Worm (Caenorhabditis elegans) whole organism, early embryonic: ENCODE data around the gene H41C03.1.
"Not testable (repeated sequence)": the region's sequence is repeated elsewhere in the genome, so short reads cannot be mapped to it uniquely, and the experiment has no call there.

Experiments used
- B0310.2 ChIP-seq: sonication (generic microtip); optimal IDR thresholded peaks from 2 replicates; lab custom pipeline; 2016; ENCODE audit warnings: mild to moderate bottlenecking, missing genetic modification characterization, missing compliant biosample characterization
- F13C5.2 ChIP-seq: sonication (generic microtip); optimal IDR thresholded peaks from 2 replicates; lab custom pipeline; 2017; ENCODE audit warnings: mild to moderate bottlenecking, missing genetic modification characterization, inconsistent platforms, missing compliant biosample characterization
- aly-1 ChIP-seq: sonication (generic microtip); optimal IDR thresholded peaks from 2 replicates; lab custom pipeline; 2016; ENCODE audit warnings: missing genetic modification characterization, missing compliant biosample characterization
- ama-1 ChIP-seq: fragments of 150-350 bp; optimal IDR thresholded peaks from 2 replicates; lab custom pipeline; 2014
- ceh-13 ChIP-seq: fragments of 200-800 bp; sonication (Bioruptor generic); optimal IDR thresholded peaks from 2 replicates; lab custom pipeline; 2018; ENCODE audit warnings: mild to moderate bottlenecking, missing genetic modification characterization, missing compliant biosample characterization
- ceh-36 ChIP-seq: sonication (generic microtip); optimal IDR thresholded peaks from 2 replicates; lab custom pipeline; 2016; ENCODE audit warnings: missing genetic modification characterization, inconsistent platforms, missing compliant biosample characterization
- ets-7 ChIP-seq: sonication (generic microtip); optimal IDR thresholded peaks from 2 replicates; lab custom pipeline; 2016; ENCODE audit warnings: missing genotype, missing genetic modification characterization, missing compliant biosample characterization
- flt-1 ChIP-seq: fragments of 200-800 bp; sonication (Bioruptor generic); IDR thresholded peaks from 2 replicates; pipeline ENCODE4 v1.3.6; 2022; ENCODE audit warnings: missing genetic modification characterization, missing compliant biosample characterization
- hmbx-1 ChIP-seq: sonication (generic microtip); optimal IDR thresholded peaks from 2 replicates; lab custom pipeline; 2016; ENCODE audit warnings: mild to moderate bottlenecking, missing genetic modification characterization, missing compliant biosample characterization
- hmg-4 ChIP-seq: fragments of 200-800 bp; sonication (Bioruptor generic); optimal IDR thresholded peaks from 2 replicates; lab custom pipeline; 2018; ENCODE audit warnings: mild to moderate bottlenecking, missing genetic modification characterization, missing compliant biosample characterization
- hnd-1 ChIP-seq: sonication (generic microtip); optimal IDR thresholded peaks from 2 replicates; lab custom pipeline; 2016; ENCODE audit warnings: missing genetic modification characterization, missing compliant biosample characterization
- pes-1 ChIP-seq: fragments of 200-800 bp; sonication (Bioruptor generic); IDR thresholded peaks from 2 replicates; pipeline ENCODE4 v1.3.6; 2022; ENCODE audit warnings: missing genetic modification reagents, missing genetic modification characterization, missing compliant biosample characterization
- scrt-1 ChIP-seq: fragments of 200-800 bp; sonication (Bioruptor generic); IDR thresholded peaks from 2 replicates; pipeline ENCODE4 v1.3.6; 2022; ENCODE audit warnings: missing genetic modification characterization, missing compliant biosample characterization
- sea-1 ChIP-seq: fragments of 200-800 bp; sonication (Bioruptor generic); conservative IDR thresholded peaks from 2 replicates; pipeline ENCODE4 v1.3.6; 2022; ENCODE audit warnings: missing genetic modification characterization, missing compliant biosample characterization
- tbx-11 ChIP-seq: fragments of 200-800 bp; sonication (Bioruptor generic); IDR thresholded peaks from 2 replicates; pipeline ENCODE4 v1.3.6; 2022; ENCODE audit warnings: missing genetic modification characterization, missing compliant biosample characterization
- tbx-37 ChIP-seq: fragments of 200-800 bp; sonication (Bioruptor generic); conservative IDR thresholded peaks from 2 replicates; pipeline ENCODE4 v1.3.6; 2022; ENCODE audit warnings: missing genetic modification reagents, missing genetic modification characterization, missing compliant biosample characterization
- tra-4 ChIP-seq: sonication (generic microtip); optimal IDR thresholded peaks from 2 replicates; lab custom pipeline; 2017; ENCODE audit warnings: missing genetic modification characterization, missing compliant biosample characterization

The H41C03.1 gene

DNA sequence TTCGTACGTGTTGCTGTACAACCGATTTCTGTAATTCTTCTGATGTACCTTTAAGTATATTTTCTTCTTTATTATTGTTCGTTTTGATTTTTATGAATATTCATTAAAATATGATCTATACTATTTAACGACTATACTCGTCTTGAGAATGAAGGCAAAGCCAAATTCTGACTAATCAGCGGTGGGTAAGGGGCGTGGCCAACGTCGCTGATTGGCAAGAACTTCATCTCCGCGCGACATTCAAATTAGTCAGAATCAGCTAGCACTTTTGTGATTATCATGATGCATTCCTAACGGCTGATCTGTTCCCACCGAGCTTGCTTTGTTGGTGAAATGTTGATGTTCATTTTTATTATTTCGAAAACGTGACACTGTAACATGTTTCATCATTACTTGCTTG is 12.7 kb downstream of the H41C03.1 start:
- TF ChIP-seq tbx-11 (GFP tag; lab: Robert Waterston, UW): no peak
- TF ChIP-seq ceh-13 (GFP tag; lab: Kevin White, UChicago): no peak
- TF ChIP-seq hmg-4 (GFP tag; lab: Kevin White, UChicago): no peak
- no peak for TF ChIP-seq ceh-36 (tag; lab: Kevin White, UChicago)
- TF ChIP-seq tbx-37 (GFP tag; lab: Robert Waterston, UW): no peak
- no peak for TF ChIP-seq ama-1 (lab: Kevin White, UChicago)
- TF ChIP-seq sea-1 (GFP tag; lab: Robert Waterston, UW): no peak
- no peak for TF ChIP-seq flt-1 (GFP tag; lab: Robert Waterston, UW)
- no peak for TF ChIP-seq ets-7
- no peak for TF ChIP-seq aly-1 (tag; lab: Kevin White, UChicago)
- TF ChIP-seq F13C5.2 (tag; lab: Kevin White, UChicago): no peak
- no peak for TF ChIP-seq hmbx-1
- no peak for TF ChIP-seq tra-4 (tag; lab: Kevin White, UChicago)
- TF ChIP-seq B0310.2: no peak
- TF ChIP-seq hnd-1 (tag; lab: Kevin White, UChicago): no peak

DNA sequence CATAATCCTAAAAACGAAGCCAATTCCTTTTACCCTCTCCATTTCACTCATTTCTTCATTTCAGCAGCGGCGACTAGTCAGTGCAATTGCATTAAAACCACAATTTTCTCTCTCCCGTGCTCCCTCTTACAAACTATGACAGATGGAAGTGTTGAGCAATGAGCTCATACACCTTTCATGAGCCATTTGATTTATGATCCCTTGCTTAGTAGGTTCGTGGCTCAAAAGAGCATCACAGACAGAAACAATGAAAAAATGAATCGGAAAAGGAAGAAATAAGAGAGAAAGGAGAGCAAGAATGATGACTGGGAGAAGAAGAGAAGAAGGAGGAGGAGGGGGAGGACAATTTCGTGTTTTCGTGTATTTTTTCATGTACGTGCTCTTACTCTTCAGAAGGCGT is 17.3 kb downstream of the H41C03.1 start:
- no peak for TF ChIP-seq ceh-36 (tag; lab: Kevin White, UChicago)
- TF ChIP-seq hmbx-1: no peak
- TF ChIP-seq tra-4 (tag; lab: Kevin White, UChicago): no peak
- no peak for TF ChIP-seq F13C5.2 (tag; lab: Kevin White, UChicago)
- TF ChIP-seq ceh-13 (GFP tag; lab: Kevin White, UChicago): no peak
- no peak for TF ChIP-seq scrt-1 (GFP tag; lab: Robert Waterston, UW)
- TF ChIP-seq hmg-4 (GFP tag; lab: Kevin White, UChicago): no peak
- no peak for TF ChIP-seq tbx-11 (GFP tag; lab: Robert Waterston, UW)
- TF ChIP-seq ets-7: no peak
- TF ChIP-seq aly-1 (tag; lab: Kevin White, UChicago): no peak
- TF ChIP-seq sea-1 (GFP tag; lab: Robert Waterston, UW): no peak
- TF ChIP-seq flt-1 (GFP tag; lab: Robert Waterston, UW): no peak
- no peak for TF ChIP-seq ama-1 (lab: Kevin White, UChicago)
- no peak for TF ChIP-seq pes-1
- TF ChIP-seq tbx-37 (GFP tag; lab: Robert Waterston, UW): no peak
- TF ChIP-seq hnd-1 (tag; lab: Kevin White, UChicago): no peak
- TF ChIP-seq B0310.2: no peak

DNA sequence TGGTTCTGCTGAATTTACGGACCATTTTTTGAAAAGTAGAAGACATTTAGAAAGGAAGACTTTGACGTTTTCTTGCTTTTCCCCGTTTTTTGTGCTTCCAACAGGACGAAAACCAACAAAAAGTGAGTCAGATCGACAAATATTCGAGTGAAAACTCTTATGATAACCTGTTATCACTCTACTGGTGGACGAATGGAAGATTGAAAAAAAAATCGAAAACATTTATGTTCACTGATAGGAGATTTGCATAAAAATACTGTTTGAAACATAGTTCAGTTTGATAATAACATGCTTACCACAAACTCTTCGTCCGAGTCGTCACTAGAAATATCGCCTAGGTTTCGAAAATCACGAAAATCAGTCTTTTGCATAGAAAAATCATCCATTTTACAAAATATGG is 18.2 kb downstream of the H41C03.1 start:
- TF ChIP-seq ceh-36 (tag; lab: Kevin White, UChicago) (no peak), ceh-13 (GFP tag; lab: Kevin White, UChicago) (no peak), hnd-1 (tag; lab: Kevin White, UChicago) (no peak), F13C5.2 (tag; lab: Kevin White, UChicago) (no peak), sea-1 (GFP tag; lab: Robert Waterston, UW) (no peak), scrt-1 (GFP tag; lab: Robert Waterston, UW) (no peak), aly-1 (tag; lab: Kevin White, UChicago) (no peak), hmg-4 (GFP tag; lab: Kevin White, UChicago) (no peak), B0310.2 (no peak), hmbx-1 (no peak), flt-1 (GFP tag; lab: Robert Waterston, UW) (no peak), ets-7 (no peak), tbx-11 (GFP tag; lab: Robert Waterston, UW) (no peak), pes-1 (no peak), tbx-37 (GFP tag; lab: Robert Waterston, UW) (no peak), ama-1 (lab: Kevin White, UChicago) (no peak)

DNA sequence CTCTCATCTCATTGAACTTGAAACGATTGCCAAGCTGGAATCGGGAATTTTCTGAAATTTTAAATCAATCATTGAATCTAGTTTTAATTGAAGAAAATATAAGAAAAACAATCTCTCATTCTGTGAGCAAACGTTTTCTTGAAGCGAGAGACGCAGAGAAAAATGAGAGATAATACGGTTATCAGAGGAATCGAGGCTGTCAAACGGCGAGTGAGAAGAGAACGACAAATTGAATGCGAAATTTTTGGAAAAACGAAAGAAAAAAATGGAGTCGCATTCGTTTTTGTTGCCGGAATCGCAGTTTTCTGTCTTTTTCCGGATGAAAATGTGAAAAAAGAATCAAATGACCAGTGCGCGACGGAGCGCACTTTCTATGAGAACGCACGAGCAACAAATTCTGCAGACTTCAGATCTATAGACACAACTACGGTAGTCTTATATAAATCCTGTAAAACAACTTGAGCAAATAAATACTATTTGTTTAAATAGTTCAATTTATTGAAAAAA is 19.4 kb downstream of the H41C03.1 start, which contains the start of gene tex-2:
TSS of gene tex-2 (minus strand) at position 51 of the 507 bp plus-strand sequence.
- no peak for TF ChIP-seq hmbx-1
- TF ChIP-seq tbx-37 (GFP tag; lab: Robert Waterston, UW): no peak
- TF ChIP-seq tbx-11 (GFP tag; lab: Robert Waterston, UW): no peak
- no peak for TF ChIP-seq hnd-1 (tag; lab: Kevin White, UChicago)
- TF ChIP-seq ceh-13 (GFP tag; lab: Kevin White, UChicago): no peak
- no peak for TF ChIP-seq scrt-1 (GFP tag; lab: Robert Waterston, UW)
- no peak for TF ChIP-seq ceh-36 (tag; lab: Kevin White, UChicago)
- TF ChIP-seq F13C5.2 (tag; lab: Kevin White, UChicago): no peak
- no peak for TF ChIP-seq sea-1 (GFP tag; lab: Robert Waterston, UW)
- TF ChIP-seq B0310.2: no peak
- TF ChIP-seq pes-1: no peak
- no peak for TF ChIP-seq tra-4 (tag; lab: Kevin White, UChicago)

DNA sequence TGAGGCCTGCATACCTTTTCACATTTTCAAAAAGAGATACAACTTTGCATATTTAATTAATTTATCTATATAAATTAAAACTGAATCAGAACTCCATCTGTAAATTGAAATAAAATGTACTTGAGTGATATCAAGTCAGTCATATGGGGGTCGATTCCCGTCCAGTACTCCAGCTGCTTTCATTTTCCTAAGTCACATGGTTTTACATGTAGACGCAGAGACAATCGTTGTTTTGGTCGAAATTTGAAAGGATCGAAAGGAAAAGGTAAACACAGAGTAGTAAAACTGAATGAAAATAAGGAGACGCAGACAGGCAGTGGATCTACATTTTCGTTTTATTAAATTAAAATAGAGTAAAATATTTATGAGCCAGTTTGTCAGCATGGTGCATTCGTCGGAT is 19.9 kb downstream of the H41C03.1 start:
- TF ChIP-seq ets-7: no peak
- no peak for TF ChIP-seq tbx-37 (GFP tag; lab: Robert Waterston, UW)
- no peak for TF ChIP-seq tra-4 (tag; lab: Kevin White, UChicago)
- no peak for TF ChIP-seq ama-1 (lab: Kevin White, UChicago)
- TF ChIP-seq scrt-1 (GFP tag; lab: Robert Waterston, UW): no peak
- TF ChIP-seq tbx-11 (GFP tag; lab: Robert Waterston, UW): no peak
- no peak for TF ChIP-seq hmbx-1

DNA sequence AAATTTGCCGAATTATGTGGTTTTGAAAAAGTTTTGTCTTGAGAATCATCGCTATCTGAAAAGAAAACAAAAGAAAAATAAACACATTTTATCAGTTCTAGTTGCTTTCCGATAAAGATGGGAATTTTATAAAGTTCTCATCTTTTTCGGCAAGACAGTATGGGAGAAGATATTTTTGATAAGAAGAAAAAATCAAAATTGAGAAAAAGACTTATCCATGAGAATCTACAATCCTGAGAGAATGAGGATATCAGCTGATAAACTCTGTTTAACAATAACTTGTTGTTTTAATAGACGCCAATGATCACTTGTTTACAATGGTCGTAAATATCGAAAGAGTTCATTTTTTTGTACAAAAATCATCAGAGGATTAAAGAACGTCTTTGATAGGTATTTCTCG is 21.8 kb downstream of the H41C03.1 start, which contains the start of gene F55C12.6:
TSS of gene F55C12.6 (minus strand) at position 101 of the 400 bp plus-strand sequence.
- TF ChIP-seq hmg-4 (GFP tag; lab: Kevin White, UChicago) (no peak), hnd-1 (tag; lab: Kevin White, UChicago) (no peak), tbx-37 (GFP tag; lab: Robert Waterston, UW) (no peak), B0310.2 (no peak), hmbx-1 (no peak), scrt-1 (GFP tag; lab: Robert Waterston, UW) (no peak)

DNA sequence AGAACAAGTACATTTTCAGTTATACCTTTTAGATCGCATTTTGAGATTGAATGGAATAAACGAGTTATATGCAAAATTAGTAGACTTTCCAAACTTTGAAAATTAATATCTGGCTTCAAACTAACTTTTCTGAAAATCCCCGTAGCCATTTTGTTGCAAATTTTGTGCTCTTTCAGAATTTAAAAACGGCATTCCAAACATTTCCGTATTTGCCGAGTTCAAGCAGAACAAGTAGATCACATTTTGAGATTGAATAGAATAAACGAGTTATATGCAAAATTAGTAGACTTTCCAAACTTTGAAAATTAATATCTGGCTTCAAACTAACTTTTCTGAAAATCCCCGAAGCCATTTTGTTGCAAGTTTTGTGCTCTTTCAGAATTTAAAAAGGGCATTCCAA is 22.3 kb downstream of the H41C03.1 start, which contains the start of gene F55C12.2:
TSS of gene F55C12.2 (plus strand) at position 301 of the 400 bp plus-strand sequence.
- not testable (repeated sequence) for TF ChIP-seq aly-1 (tag; lab: Kevin White, UChicago); scrt-1 (GFP tag; lab: Robert Waterston, UW); tbx-37 (GFP tag; lab: Robert Waterston, UW)
